Fruit fly (Drosophila melanogaster): ENCODE data around the gene CG12985.

CG12985 gene

dm6 chrX:17886449-17887207 lies 3.1 kb downstream of the CG12985 start (continued):
- TF ChIP-seq Trl (optimal IDR thresholded peaks at IDR 0.05) (peak; percentile 52 to 87), Trl (GFP tag; optimal IDR thresholded peaks at IDR 0.05) (peak; percentile 18), Aef1 (GFP tag; IDR thresholded peaks at IDR 0.05) (peak; percentile 10; the same call in 1 of the 3 replicates), CG1832 (GFP tag; optimal IDR thresholded peaks at IDR 0.05) (peak; percentile 48), sqz (GFP tag; optimal IDR thresholded peaks at IDR 0.05) (peak; percentile 99), NFAT (GFP tag; IDR thresholded peaks at IDR 0.05) (peak; percentile 33; the same call in 1 of the 2 replicates), Med (GFP tag) (peak; percentile 78), CG7271 (tag; optimal IDR thresholded peaks at IDR 0.05) (no peak)

dm6 chrX:17887208-17887627 lies 3.7 kb downstream of the CG12985 start, which contains the start of gene mnb:
Gene mnb, minus strand, starts transcription at chrX:17887222.
- peak; percentile 94 for TF ChIP-seq Ets65A (GFP tag)
- no peak for TF ChIP-seq CG14441 (GFP tag; IDR thresholded peaks at IDR 0.05)
- TF ChIP-seq kni (GFP tag; optimal IDR thresholded peaks at IDR 0.05), result no peak
- no peak for TF ChIP-seq CG6175 (GFP tag; IDR thresholded peaks at IDR 0.05)
- TF ChIP-seq Camta (GFP tag; optimal IDR thresholded peaks at IDR 0.05), result no peak
- peak; percentile 83 for TF ChIP-seq pzg (GFP tag; optimal IDR thresholded peaks at IDR 0.05)
- peak; percentile 4 for TF ChIP-seq bab2 (GFP tag; optimal IDR thresholded peaks at IDR 0.05)
- TF ChIP-seq CTCF (GFP tag; optimal IDR thresholded peaks at IDR 0.05), result peak; percentile 51
- TF ChIP-seq eve (GFP tag; optimal IDR thresholded peaks at IDR 0.05), result no peak
- peak; percentile 46; the same call in 1 of the 2 replicates for TF ChIP-seq CG6272 (GFP tag; IDR thresholded peaks at IDR 0.05)
- peak; percentile 55 for TF ChIP-seq CoRest (tag; optimal IDR thresholded peaks at IDR 0.05)
- TF ChIP-seq CG8290 (GFP tag; optimal IDR thresholded peaks at IDR 0.05), result peak; percentile 10
- TF ChIP-seq CG8290 (tag; optimal IDR thresholded peaks at IDR 0.05), result peak in 1 of 2 experiments; percentile 5
- peak; percentile 56 for TF ChIP-seq Hmr (GFP tag; optimal IDR thresholded peaks at IDR 0.05)
- TF ChIP-seq trem (tag; optimal IDR thresholded peaks at IDR 0.05), result peak; percentile 58
- no peak for TF ChIP-seq CG1024 (GFP tag; IDR thresholded peaks at IDR 0.05)
- TF ChIP-seq Sin3A (optimal IDR thresholded peaks at IDR 0.05), result peak; percentile 97
- TF ChIP-seq Dll (GFP tag; IDR thresholded peaks at IDR 0.05; ENCODE audit: partially characterized antibody), result peak; percentile 99
- no peak for TF ChIP-seq Ssrp (tag; optimal IDR thresholded peaks at IDR 0.05)
- TF ChIP-seq CG30403 (GFP tag; optimal IDR thresholded peaks at IDR 0.05), result peak; percentile 27
- no peak for TF ChIP-seq caup (GFP tag; optimal IDR thresholded peaks at IDR 0.05; ENCODE audit: severe bottlenecking)
- TF ChIP-seq CG8089 (GFP tag; optimal IDR thresholded peaks at IDR 0.05), result peak; percentile 3
- no peak for TF ChIP-seq Dip3 (GFP tag; optimal IDR thresholded peaks at IDR 0.05)
- TF ChIP-seq D19A (tag; optimal IDR thresholded peaks at IDR 0.05), result no peak
- no peak for TF ChIP-seq CG15269 (tag; optimal IDR thresholded peaks at IDR 0.05)
- no peak for TF ChIP-seq crc (GFP tag; optimal IDR thresholded peaks at IDR 0.05)
- TF ChIP-seq Hmx (GFP tag; optimal IDR thresholded peaks at IDR 0.05), result no peak
- peak; percentile 96 for TF ChIP-seq Sry-δ (GFP tag; optimal IDR thresholded peaks at IDR 0.05)
- no peak for TF ChIP-seq TFAM (GFP tag; optimal IDR thresholded peaks at IDR 0.05)
- TF ChIP-seq Myb (GFP tag; optimal IDR thresholded peaks at IDR 0.05), result peak; percentile 87
- no peak for TF ChIP-seq Fer1 (GFP tag; optimal IDR thresholded peaks at IDR 0.05)
- TF ChIP-seq eyg (GFP tag; optimal IDR thresholded peaks at IDR 0.05), result no peak
- no peak for TF ChIP-seq CG6654 (GFP tag; optimal IDR thresholded peaks at IDR 0.05)
- TF ChIP-seq CG16813 (GFP tag; IDR thresholded peaks at IDR 0.05; ENCODE audit: partially characterized antibody), result peak; percentile 99
- TF ChIP-seq nmo (GFP tag; optimal IDR thresholded peaks at IDR 0.05), result peak; percentile 64
- TF ChIP-seq tgo (GFP tag; IDR thresholded peaks at IDR 0.05), result no peak
- TF ChIP-seq ftz-f1 (GFP tag; optimal IDR thresholded peaks at IDR 0.05), result no peak
- TF ChIP-seq Dek (tag; optimal IDR thresholded peaks at IDR 0.05), result no peak
- TF ChIP-seq ap (GFP tag; IDR thresholded peaks at IDR 0.05), result no peak
- no peak for TF ChIP-seq org-1 (GFP tag; optimal IDR thresholded peaks at IDR 0.05)
- no peak for TF ChIP-seq Deaf1 (tag; optimal IDR thresholded peaks at IDR 0.05)
- TF ChIP-seq amos (GFP tag; IDR thresholded peaks at IDR 0.05; ENCODE audit: partially characterized antibody), result peak; percentile 98

Data from whole organism, embryonic.